Worm (Caenorhabditis elegans) whole organism, L4 larva: ENCODE measurements around the gene str-41.

Experiments used
- D1046.2 ChIP-seq: fragments of 200-800 bp; sonication (Bioruptor generic); IDR thresholded peaks from 2 replicates; pipeline ENCODE4 v1.3.6; 2022; ENCODE audit warnings: missing genetic modification characterization, missing compliant biosample characterization
- T20F7.1 ChIP-seq: fragments of 200-800 bp; sonication (Bioruptor generic); optimal IDR thresholded peaks from 2 replicates; lab custom pipeline; 2018; ENCODE audit warnings: mild to moderate bottlenecking, missing genetic modification characterization, missing compliant biosample characterization
- Y5F2A.4 ChIP-seq: fragments of 200-800 bp; sonication (Bioruptor generic); optimal IDR thresholded peaks from 2 replicates; lab custom pipeline; 2018; ENCODE audit warnings: mild to moderate bottlenecking, missing genetic modification characterization, missing compliant biosample characterization
- aha-1 ChIP-seq: fragments of 150-350 bp; peaks from one replicate; lab custom pipeline; 2014; ENCODE audit warnings: missing biosample characterization, missing genetic modification characterization
- aly-2 ChIP-seq: sonication (generic microtip); optimal IDR thresholded peaks from 2 replicates; lab custom pipeline; 2018; ENCODE audit warnings: missing biosample characterization, missing genetic modification characterization
- ceh-28 ChIP-seq: fragments of 150-350 bp; optimal IDR thresholded peaks from 2 replicates; lab custom pipeline; 2014; ENCODE audit warnings: missing biosample characterization, missing genetic modification reagents, missing genetic modification characterization
- ceh-44 ChIP-seq: fragments of 200-800 bp; sonication (Bioruptor generic); IDR thresholded peaks from 2 replicates; pipeline ENCODE4 v1.3.6; 2022; ENCODE audit warnings: missing genetic modification reagents, missing genetic modification characterization, missing compliant biosample characterization
- cey-2 ChIP-seq: sonication (generic microtip); optimal IDR thresholded peaks from 3 replicates; lab custom pipeline; 2017; ENCODE audit warnings: missing genetic modification characterization, mild to moderate bottlenecking, missing compliant biosample characterization, antibody characterized with exemption, borderline replicate concordance; ENCODE audit not compliant: insufficient read depth
- daf-12 ChIP-seq: fragments of 150-350 bp; optimal IDR thresholded peaks from 2 replicates; lab custom pipeline; 2014; ENCODE audit warnings: missing biosample characterization, missing genetic modification reagents, missing genetic modification characterization
- daf-16 ChIP-seq, 3 experiments: sonication (generic microtip); optimal IDR thresholded peaks; 2 replicates each; lab custom pipeline; 2016 to 2017; ENCODE audit warnings: missing genetic modification characterization in 3 of 3, missing genetic modification reagents in 3 of 3, mild to moderate bottlenecking in 2 of 3, missing compliant biosample characterization in 2 of 3, missing biosample characterization in 1 of 3, moderate library complexity in 1 of 3
- daf-8 ChIP-seq: fragments of 200-800 bp; sonication (Bioruptor generic); IDR thresholded peaks from 2 replicates; pipeline ENCODE4 v1.3.6; 2022; ENCODE audit warnings: missing genetic modification characterization, missing compliant biosample characterization
- dmd-6 ChIP-seq: fragments of 200-800 bp; sonication (Bioruptor generic); IDR thresholded peaks from 2 replicates; pipeline ENCODE4 v1.3.6; 2022; ENCODE audit warnings: missing genetic modification reagents, missing genetic modification characterization, missing compliant biosample characterization
- dmd-8 ChIP-seq: fragments of 200-800 bp; sonication (Bioruptor generic); IDR thresholded peaks from 2 replicates; pipeline ENCODE4 v1.3.6; 2022; ENCODE audit warnings: missing genetic modification characterization, missing compliant biosample characterization
- duxl-1 ChIP-seq: sonication (generic microtip); optimal IDR thresholded peaks from 2 replicates; lab custom pipeline; 2016; ENCODE audit warnings: mild to moderate bottlenecking, missing genetic modification characterization, moderate library complexity, missing compliant biosample characterization; ENCODE audit not compliant: poor library complexity
- egl-27 ChIP-seq: sonication (generic microtip); optimal IDR thresholded peaks from 3 replicates; lab custom pipeline; 2017; ENCODE audit warnings: missing biosample characterization, missing genetic modification reagents, missing genetic modification characterization
- fkh-10 ChIP-seq: fragments of 150-350 bp; optimal IDR thresholded peaks from 2 replicates; lab custom pipeline; 2014; ENCODE audit warnings: missing biosample characterization, missing genetic modification reagents, missing genetic modification characterization
- hif-1 ChIP-seq, 2 experiments: sonication (generic microtip); optimal IDR thresholded peaks; 2 replicates each; lab custom pipeline; 2016 to 2017; ENCODE audit warnings: missing compliant biosample characterization in 2 of 2, missing genetic modification characterization in 2 of 2, missing genetic modification reagents in 2 of 2, missing genotype in 2 of 2, mild to moderate bottlenecking in 1 of 2
- hmg-1.1 ChIP-seq: fragments of 200-800 bp; sonication (Bioruptor generic); IDR thresholded peaks from 2 replicates; pipeline ENCODE4 v1.3.6; 2022; ENCODE audit warnings: missing genetic modification reagents, missing genetic modification characterization, missing compliant biosample characterization
- jun-1 ChIP-seq: fragments of 150-350 bp; optimal IDR thresholded peaks from 2 replicates; lab custom pipeline; 2014; ENCODE audit warnings: missing biosample characterization, missing genetic modification reagents, missing genetic modification characterization
- lin-1 ChIP-seq: fragments of 200-800 bp; sonication (Bioruptor generic); IDR thresholded peaks from 2 replicates; pipeline ENCODE4 v1.3.6; 2022; ENCODE audit warnings: missing genetic modification reagents, missing genetic modification characterization, missing compliant biosample characterization
- lin-15B ChIP-seq: fragments of 150-350 bp; sonication (generic microtip); optimal IDR thresholded peaks from 3 replicates; lab custom pipeline; 2014; ENCODE audit warnings: missing biosample characterization, missing genetic modification characterization
- lin-29 ChIP-seq: fragments of 200-800 bp; sonication (Bioruptor generic); IDR thresholded peaks from 2 replicates; pipeline ENCODE4 v1.3.6; 2022; ENCODE audit warnings: missing genetic modification reagents, missing genetic modification characterization, missing compliant biosample characterization
- lin-38 ChIP-seq: fragments of 200-800 bp; sonication (Bioruptor generic); IDR thresholded peaks from 2 replicates; pipeline ENCODE4 v1.3.6; 2022; ENCODE audit warnings: missing genetic modification reagents, missing genetic modification characterization, missing compliant biosample characterization
- lir-3 ChIP-seq: sonication (generic microtip); optimal IDR thresholded peaks from 2 replicates; lab custom pipeline; 2016; ENCODE audit warnings: mild to moderate bottlenecking, missing genetic modification characterization, missing compliant biosample characterization
- mes-2 ChIP-seq: sonication (generic microtip); optimal IDR thresholded peaks from 2 replicates; lab custom pipeline; 2016; ENCODE audit warnings: missing genotype, mild to moderate bottlenecking, missing genetic modification characterization, missing compliant biosample characterization; ENCODE audit not compliant: poor library complexity, severe bottlenecking
- nhr-102 ChIP-seq: sonication (generic microtip); optimal IDR thresholded peaks from 2 replicates; lab custom pipeline; 2016; ENCODE audit warnings: mild to moderate bottlenecking, missing genetic modification characterization, moderate library complexity, missing compliant biosample characterization
- nhr-25 ChIP-seq: sonication (generic microtip); optimal IDR thresholded peaks from 2 replicates; lab custom pipeline; 2017; ENCODE audit warnings: missing genetic modification characterization, mild to moderate bottlenecking, missing compliant biosample characterization, antibody characterized with exemption, moderate library complexity, borderline replicate concordance; ENCODE audit not compliant: insufficient read depth
- nhr-28 ChIP-seq: fragments of 150-350 bp; optimal IDR thresholded peaks from 2 replicates; lab custom pipeline; 2014; ENCODE audit warnings: missing biosample characterization, missing genetic modification characterization
- nhr-76 ChIP-seq: fragments of 150-350 bp; optimal IDR thresholded peaks from 2 replicates; lab custom pipeline; 2014; ENCODE audit warnings: missing biosample characterization, missing genetic modification characterization
- pha-4 ChIP-seq, 2 experiments: fragments of 150-350 bp in 1 of 2; fragments of 200-800 bp in 1 of 2; sonication (Bioruptor generic) in 1 of 2; IDR thresholded peaks in 1 of 2; optimal IDR thresholded peaks in 1 of 2; 2 replicates each; pipeline versions ENCODE4 v1.3.6 to Lab custom; 2014 to 2022; ENCODE audit warnings: missing genetic modification characterization in 2 of 2, missing genetic modification reagents in 2 of 2, missing biosample characterization in 1 of 2, missing compliant biosample characterization in 1 of 2
- saeg-2 ChIP-seq: fragments of 200-800 bp; sonication (Bioruptor generic); IDR thresholded peaks from 2 replicates; pipeline ENCODE4 v1.3.6; 2022; ENCODE audit warnings: missing genetic modification reagents, missing genetic modification characterization, missing compliant biosample characterization
- sdz-12 ChIP-seq: fragments of 200-800 bp; sonication (Bioruptor generic); optimal IDR thresholded peaks from 2 replicates; lab custom pipeline; 2018; ENCODE audit warnings: mild to moderate bottlenecking, missing genetic modification characterization, missing compliant biosample characterization
- set-16 ChIP-seq: fragments of 200-800 bp; sonication (Bioruptor generic); IDR thresholded peaks from 2 replicates; pipeline ENCODE4 v1.3.6; 2022; ENCODE audit warnings: missing genetic modification reagents, missing genetic modification characterization, missing compliant biosample characterization
- snpc-4 ChIP-seq: fragments of 150-350 bp; optimal IDR thresholded peaks from 2 replicates; lab custom pipeline; 2014; ENCODE audit warnings: missing biosample characterization, missing genetic modification characterization
- spr-1 ChIP-seq: sonication (generic microtip); optimal IDR thresholded peaks from 2 replicates; lab custom pipeline; 2016; ENCODE audit warnings: mild to moderate bottlenecking, missing genetic modification characterization, missing compliant biosample characterization
- tag-97 ChIP-seq: fragments of 200-800 bp; sonication (Bioruptor generic); IDR thresholded peaks from 2 replicates; pipeline ENCODE4 v1.3.6; 2022; ENCODE audit warnings: missing genetic modification characterization, missing compliant biosample characterization
- tra-1 ChIP-seq: fragments of 200-800 bp; sonication (Bioruptor generic); IDR thresholded peaks from 2 replicates; pipeline ENCODE4 v1.3.6; 2022; ENCODE audit warnings: missing genetic modification reagents, missing genetic modification characterization, missing compliant biosample characterization
- unc-130 ChIP-seq: sonication (generic microtip); optimal IDR thresholded peaks from 2 replicates; lab custom pipeline; 2016; ENCODE audit warnings: missing genetic modification reagents, missing genetic modification characterization, missing compliant biosample characterization
- unc-62 ChIP-seq, 3 experiments: fragments of 150-350 bp in 1 of 3; sonication (generic microtip); optimal IDR thresholded peaks in 2 of 3; peaks in 1 of 3; 1 replicate in 1 of 3; 2 replicates in 2 of 3; lab custom pipeline; 2014 to 2017; ENCODE audit warnings: missing biosample characterization in 3 of 3, missing genetic modification characterization in 3 of 3, missing genetic modification reagents in 3 of 3, missing genotype in 1 of 3
- zag-1 ChIP-seq: fragments of 150-350 bp; optimal IDR thresholded peaks from 2 replicates; lab custom pipeline; 2014; ENCODE audit warnings: missing biosample characterization, missing genetic modification characterization
- ztf-11 ChIP-seq: fragments of 150-350 bp; optimal IDR thresholded peaks from 2 replicates; lab custom pipeline; 2014; ENCODE audit warnings: missing biosample characterization, missing genetic modification characterization

Gene str-41

ce11 chrV:7416569-7416968 lies 4.8 kb downstream of the str-41 start:
- TF ChIP-seq lin-1 (GFP tag; lab: Robert Waterston, UW) (no peak), unc-130 (GFP tag; lab: Kevin White, UChicago) (no peak), T20F7.1 (GFP tag; lab: Kevin White, UChicago) (peak; percentile 14), tag-97 (no peak), cey-2 (tag; lab: Kevin White, UChicago) (no peak), lin-15B (tag; lab: Kevin White, UChicago) (no peak), daf-8 (GFP tag; lab: Robert Waterston, UW) (no peak), ztf-11 (no peak), nhr-102 (tag; lab: Kevin White, UChicago) (peak; percentile 5), lin-38 (no peak), jun-1 (no peak), D1046.2 (GFP tag; lab: Robert Waterston, UW) (no peak), mes-2 (tag; lab: Kevin White, UChicago) (no peak), sdz-12 (no peak), dmd-6 (GFP tag; lab: Robert Waterston, UW) (no peak), aha-1 (peak; percentile 89)

- TF ChIP-seq nhr-76 (tag; lab: Kevin White, UChicago) (no peak), nhr-28 (tag; lab: Kevin White, UChicago) (no peak), hmg-1.1 (GFP tag; lab: Robert Waterston, UW) (no peak), zag-1 (tag; lab: Kevin White, UChicago) (no peak), nhr-102 (tag; lab: Kevin White, UChicago) (no peak), ceh-44 (GFP tag; lab: Robert Waterston, UW) (no peak), Y5F2A.4 (GFP tag; lab: Kevin White, UChicago) (no peak), daf-16 (GFP tag; optimal IDR thresholded peaks at IDR 0.05; lab: Kevin White, UChicago) (no peak), daf-16 (tag; optimal IDR thresholded peaks at IDR 0.05; lab: Kevin White, UChicago) (no peak), dmd-8 (GFP tag; lab: Robert Waterston, UW) (no peak), unc-62 (GFP tag; optimal IDR thresholded peaks at IDR 0.05 in 1 of 2; lab: Kevin White, UChicago) (peak in 1 of 2 experiments; percentile 90), unc-62 (tag; optimal IDR thresholded peaks at IDR 0.05; lab: Kevin White, UChicago) (no peak), set-16 (no peak), aha-1 (peak; percentile 97), snpc-4 (tag; lab: Kevin White, UChicago) (no peak), tra-1 (GFP tag; lab: Robert Waterston, UW) (no peak), fkh-10 (no peak), hif-1 (tag; optimal IDR thresholded peaks at IDR 0.05; lab: Kevin White, UChicago) (peak in 1 of 2 experiments; percentile 70), ceh-28 (tag; lab: Kevin White, UChicago) (no peak), saeg-2 (GFP tag; lab: Robert Waterston, UW) (no peak), lir-3 (tag; lab: Kevin White, UChicago) (no peak), pha-4 (GFP tag; IDR thresholded peaks at IDR 0.05; lab: Robert Waterston, UW) (no peak), pha-4 (tag; optimal IDR thresholded peaks at IDR 0.05; lab: Kevin White, UChicago) (no peak), daf-12 (no peak), duxl-1 (peak; percentile 17), spr-1 (no peak), aly-2 (tag; lab: Kevin White, UChicago) (no peak), nhr-25 (tag; lab: Kevin White, UChicago) (no peak), egl-27 (tag; lab: Kevin White, UChicago) (no peak), lin-29 (GFP tag; lab: Robert Waterston, UW) (no peak)
Observed at ce11 chrV:7417018-7417716, 5.4 kb downstream of the str-41 start, which contains the start of gene srw-67. Gene srw-67, plus strand, starts transcription at chrV:7417660.
